Worm (Caenorhabditis elegans) whole organism, mixed stage, embryonic: ENCODE data around the gene srd-28.

Experiments used
- elt-1 ChIP-seq: sonication (generic microtip); optimal IDR thresholded peaks from 2 replicates; lab custom pipeline; 2017; ENCODE audit warnings: missing genetic modification characterization, mild to moderate bottlenecking, missing compliant biosample characterization, antibody characterized with exemption, moderate library complexity, borderline replicate concordance; ENCODE audit not compliant: insufficient read depth
- flh-1 ChIP-seq: fragments of 200-800 bp; sonication (Bioruptor generic); optimal IDR thresholded peaks from 2 replicates; lab custom pipeline; 2018; ENCODE audit warnings: mild to moderate bottlenecking, missing genetic modification characterization, moderate library complexity, missing compliant biosample characterization
- lin-13 ChIP-seq: fragments of 150-350 bp; optimal IDR thresholded peaks from 2 replicates; lab custom pipeline; 2014; ENCODE audit warnings: missing biosample characterization, missing genetic modification characterization
- lsy-2 ChIP-seq: fragments of 150-350 bp; optimal IDR thresholded peaks from 2 replicates; lab custom pipeline; 2014; ENCODE audit warnings: missing biosample characterization, missing genetic modification characterization
- nhr-237 ChIP-seq: fragments of 150-350 bp; optimal IDR thresholded peaks from 2 replicates; lab custom pipeline; 2014; ENCODE audit warnings: missing biosample characterization, missing genetic modification characterization
- pha-4 ChIP-seq: fragments of 150-350 bp; optimal IDR thresholded peaks from 2 replicates; lab custom pipeline; 2018; ENCODE audit warnings: missing biosample characterization, missing genetic modification reagents, missing genetic modification characterization
- snpc-4 ChIP-seq: fragments of 150-350 bp; optimal IDR thresholded peaks from 2 replicates; lab custom pipeline; 2014; ENCODE audit warnings: missing biosample characterization, missing genetic modification characterization
- unc-39 ChIP-seq: fragments of 150-350 bp; optimal IDR thresholded peaks from 2 replicates; lab custom pipeline; 2014; ENCODE audit warnings: missing biosample characterization, missing genetic modification characterization
- ztf-11 ChIP-seq: fragments of 150-350 bp; optimal IDR thresholded peaks from 2 replicates; lab custom pipeline; 2014; ENCODE audit warnings: missing biosample characterization, missing genetic modification characterization

ce11 chrV:15298597-15298996, 48.2 kb downstream of the srd-28 start, which contains the start of gene cpr-3:
- TF ChIP-seq nhr-237 (tag; lab: Kevin White, UChicago) (no peak), elt-1 (tag; lab: Kevin White, UChicago) (no peak), unc-39 (tag; lab: Kevin White, UChicago) (no peak), lsy-2 (no peak), snpc-4 (tag; lab: Kevin White, UChicago) (no peak), flh-1 (GFP tag; lab: Kevin White, UChicago) (no peak), ztf-11 (tag; lab: Kevin White, UChicago) (no peak), pha-4 (tag; lab: Kevin White, UChicago) (no peak), lin-13 (no peak)
